Fruit fly (Drosophila melanogaster) whole organism, prepupa: ENCODE data around the gene CG8461.

Experiments
- Blimp-1 ChIP-seq: fragments of 200-800 bp; sonication (Bioruptor generic); optimal IDR thresholded peaks from 3 replicates; lab custom pipeline; 2017; ENCODE audit warnings: missing biosample characterization, missing genetic modification characterization, mild to moderate bottlenecking, moderate library complexity, missing genetic modification reagents
- CG10631 ChIP-seq: fragments of 200-800 bp; sonication (Bioruptor generic); optimal IDR thresholded peaks from 2 replicates; lab custom pipeline; 2016; ENCODE audit warnings: missing biosample characterization, missing genetic modification characterization
- CG10669 ChIP-seq: fragments of 200-800 bp; sonication (Bioruptor generic); optimal IDR thresholded peaks from 3 replicates; lab custom pipeline; 2018; ENCODE audit warnings: missing biosample characterization, mild to moderate bottlenecking, missing genetic modification characterization, moderate library complexity
- CG11294 ChIP-seq: fragments of 200-800 bp; sonication (Bioruptor generic); IDR thresholded peaks from 2 replicates; pipeline ENCODE4 v1.3.6; 2022; ENCODE audit warnings: missing biosample characterization, missing genetic modification characterization
- CG11762 ChIP-seq: fragments of 200-800 bp; sonication (Bioruptor generic); optimal IDR thresholded peaks from 3 replicates; lab custom pipeline; 2016; ENCODE audit warnings: missing biosample characterization, missing genetic modification characterization; ENCODE audit not compliant: insufficient read depth
- CG11902 ChIP-seq: fragments of 200-800 bp; sonication (Bioruptor generic); optimal IDR thresholded peaks from 3 replicates; lab custom pipeline; 2016; ENCODE audit warnings: missing biosample characterization, missing genetic modification characterization
- CG15336 ChIP-seq: fragments of 200-800 bp; sonication (Bioruptor generic); IDR thresholded peaks from 2 replicates; pipeline ENCODE4 v1.3.6; 2022; ENCODE audit warnings: missing biosample characterization, missing genetic modification characterization
- CG1621 ChIP-seq: fragments of 200-800 bp; sonication (Bioruptor generic); optimal IDR thresholded peaks from 3 replicates; lab custom pipeline; 2018; ENCODE audit warnings: missing biosample characterization, mild to moderate bottlenecking, missing genetic modification characterization
- CG16779 ChIP-seq: fragments of 200-800 bp; sonication (Bioruptor generic); optimal IDR thresholded peaks from 3 replicates; lab custom pipeline; 2017; ENCODE audit warnings: missing biosample characterization, mild to moderate bottlenecking, missing genetic modification characterization
- CG3032 ChIP-seq: fragments of 200-800 bp; optimal IDR thresholded peaks from 2 replicates; lab custom pipeline; 2019; ENCODE audit warnings: missing biosample characterization, mild to moderate bottlenecking, missing genetic modification characterization, moderate library complexity
- CG31627 ChIP-seq: fragments of 200-800 bp; sonication (Bioruptor generic); optimal IDR thresholded peaks from 3 replicates; lab custom pipeline; 2016; ENCODE audit warnings: missing biosample characterization, missing genetic modification characterization
- CG34406 ChIP-seq: fragments of 200-800 bp; sonication (Bioruptor generic); optimal IDR thresholded peaks from 3 replicates; lab custom pipeline; 2016; ENCODE audit warnings: missing biosample characterization, missing genetic modification characterization
- CG3919 ChIP-seq: fragments of 200-800 bp; sonication (Bioruptor generic); optimal IDR thresholded peaks from 3 replicates; lab custom pipeline; 2016; ENCODE audit warnings: missing biosample characterization, missing genetic modification characterization
- CG4318 ChIP-seq: fragments of 200-800 bp; sonication (Bioruptor generic); optimal IDR thresholded peaks from 3 replicates; lab custom pipeline; 2017; ENCODE audit warnings: missing biosample characterization, mild to moderate bottlenecking, missing genetic modification characterization
- CG6163 ChIP-seq: fragments of 200-800 bp; sonication (Bioruptor generic); IDR thresholded peaks from 3 replicates; pipeline ENCODE4 v1.3.6; 2022; ENCODE audit warnings: missing biosample characterization, missing genetic modification characterization
- CG6276 ChIP-seq: fragments of 200-800 bp; sonication (Bioruptor generic); optimal IDR thresholded peaks from 2 replicates; lab custom pipeline; 2017; ENCODE audit warnings: missing biosample characterization, mild to moderate bottlenecking, missing genetic modification characterization
- CG6808 ChIP-seq: fragments of 200-800 bp; sonication (Bioruptor generic); optimal IDR thresholded peaks from 3 replicates; lab custom pipeline; 2017; ENCODE audit warnings: missing biosample characterization, missing genetic modification characterization, mild to moderate bottlenecking, moderate library complexity, missing genetic modification reagents
- CG6854 ChIP-seq: fragments of 200-800 bp; sonication (Bioruptor generic); optimal IDR thresholded peaks from 2 replicates; lab custom pipeline; 2017; ENCODE audit warnings: missing biosample characterization, mild to moderate bottlenecking, missing genetic modification characterization
- CG7368 ChIP-seq: fragments of 200-800 bp; sonication (Bioruptor generic); optimal IDR thresholded peaks from 3 replicates; lab custom pipeline; 2016; ENCODE audit warnings: missing biosample characterization, missing genetic modification characterization
- CG8119 ChIP-seq: fragments of 200-800 bp; sonication (Bioruptor generic); IDR thresholded peaks from 3 replicates; pipeline ENCODE4 v1.3.6; 2022; ENCODE audit warnings: missing biosample characterization, missing genetic modification characterization
- CG8319 ChIP-seq: fragments of 200-800 bp; sonication (Bioruptor generic); optimal IDR thresholded peaks from 3 replicates; lab custom pipeline; 2016; ENCODE audit warnings: missing biosample characterization, missing genetic modification characterization
- CG8632 ChIP-seq: fragments of 200-800 bp; sonication (Bioruptor generic); optimal IDR thresholded peaks from 3 replicates; lab custom pipeline; 2016; ENCODE audit warnings: missing biosample characterization, missing genetic modification characterization
- CG9139 ChIP-seq: fragments of 200-800 bp; sonication (Bioruptor generic); optimal IDR thresholded peaks from 3 replicates; lab custom pipeline; 2017; ENCODE audit warnings: missing biosample characterization, mild to moderate bottlenecking, missing genetic modification characterization
- Eip75B ChIP-seq: fragments of 200-800 bp; sonication (Bioruptor generic); optimal IDR thresholded peaks from 3 replicates; lab custom pipeline; 2016; ENCODE audit warnings: missing biosample characterization, missing genetic modification characterization
- Eip93F ChIP-seq: fragments of 200-800 bp; sonication (Bioruptor generic); optimal IDR thresholded peaks from 2 replicates; lab custom pipeline; 2016; ENCODE audit warnings: missing biosample characterization, mild to moderate bottlenecking, missing genetic modification characterization
- Ets21C ChIP-seq: fragments of 200-800 bp; sonication (Bioruptor generic); optimal IDR thresholded peaks from 3 replicates; lab custom pipeline; 2016; ENCODE audit warnings: missing biosample characterization, missing genetic modification characterization
- Gug ChIP-seq: fragments of 200-800 bp; sonication (Bioruptor generic); IDR thresholded peaks from 2 replicates; pipeline ENCODE4 v1.3.6; 2022; ENCODE audit warnings: missing biosample characterization, missing genetic modification characterization
- Hr38 ChIP-seq: sonication (Bioruptor generic); optimal IDR thresholded peaks from 2 replicates; lab custom pipeline; 2016; ENCODE audit warnings: missing biosample characterization, missing genetic modification characterization
- Hr39 ChIP-seq: fragments of 200-800 bp; sonication (Bioruptor generic); optimal IDR thresholded peaks from 2 replicates; lab custom pipeline; 2016; ENCODE audit warnings: missing biosample characterization, missing genetic modification characterization
- Hr4 ChIP-seq: fragments of 200-800 bp; sonication (Bioruptor generic); optimal IDR thresholded peaks from 3 replicates; lab custom pipeline; 2016; ENCODE audit warnings: missing biosample characterization, missing genetic modification characterization
- Lpt ChIP-seq: fragments of 200-800 bp; sonication (Bioruptor generic); optimal IDR thresholded peaks from 3 replicates; lab custom pipeline; 2016; ENCODE audit warnings: missing biosample characterization, missing genetic modification characterization
- OdsH ChIP-seq: fragments of 200-800 bp; sonication (Bioruptor generic); optimal IDR thresholded peaks from 3 replicates; lab custom pipeline; 2016; ENCODE audit warnings: missing biosample characterization, missing genetic modification characterization
- Smox ChIP-seq: fragments of 200-800 bp; sonication (Bioruptor generic); optimal IDR thresholded peaks from 3 replicates; lab custom pipeline; 2016; ENCODE audit warnings: missing biosample characterization, missing genetic modification characterization
- Sox15 ChIP-seq: fragments of 200-800 bp; sonication (Bioruptor generic); optimal IDR thresholded peaks from 3 replicates; lab custom pipeline; 2016; ENCODE audit warnings: missing biosample characterization, missing genetic modification characterization
- achi ChIP-seq: fragments of 200-800 bp; sonication (Bioruptor generic); optimal IDR thresholded peaks from 3 replicates; lab custom pipeline; 2016; ENCODE audit warnings: missing biosample characterization, missing genetic modification characterization
- acj6 ChIP-seq: fragments of 200-800 bp; sonication (Bioruptor generic); optimal IDR thresholded peaks from 3 replicates; lab custom pipeline; 2016; ENCODE audit warnings: missing biosample characterization, missing genetic modification characterization
- eg ChIP-seq: fragments of 200-800 bp; sonication (Bioruptor generic); IDR thresholded peaks from 3 replicates; pipeline ENCODE4 v1.3.6; 2022; ENCODE audit warnings: missing biosample characterization, missing genetic modification characterization
- esn ChIP-seq: fragments of 200-800 bp; sonication (Bioruptor generic); optimal IDR thresholded peaks from 2 replicates; lab custom pipeline; 2016; ENCODE audit warnings: missing biosample characterization, mild to moderate bottlenecking, missing genetic modification characterization, moderate library complexity
- fd59A ChIP-seq: fragments of 200-800 bp; sonication (Bioruptor generic); optimal IDR thresholded peaks from 2 replicates; lab custom pipeline; 2017; ENCODE audit warnings: missing biosample characterization, mild to moderate bottlenecking, missing genetic modification characterization, missing genetic modification reagents
- fd85E ChIP-seq: fragments of 200-800 bp; sonication (Bioruptor generic); optimal IDR thresholded peaks from 3 replicates; lab custom pipeline; 2016; ENCODE audit warnings: missing biosample characterization, missing genetic modification characterization
- fkh ChIP-seq: fragments of 200-800 bp; sonication (Bioruptor generic); optimal IDR thresholded peaks from 3 replicates; lab custom pipeline; 2017; ENCODE audit warnings: missing biosample characterization, mild to moderate bottlenecking, missing genetic modification characterization, moderate library complexity
- lz ChIP-seq: fragments of 200-800 bp; sonication (Bioruptor generic); optimal IDR thresholded peaks from 3 replicates; lab custom pipeline; 2016; ENCODE audit warnings: missing biosample characterization, missing genetic modification characterization
- net ChIP-seq: fragments of 200-800 bp; sonication (Bioruptor generic); optimal IDR thresholded peaks from 3 replicates; lab custom pipeline; 2016; ENCODE audit warnings: missing biosample characterization, missing genetic modification characterization
- pdm3 ChIP-seq: fragments of 200-800 bp; sonication (Bioruptor generic); optimal IDR thresholded peaks from 3 replicates; lab custom pipeline; 2016; ENCODE audit warnings: missing biosample characterization, missing genetic modification characterization
- ss ChIP-seq, 2 experiments: fragments of 200-800 bp; sonication (Bioruptor generic); optimal IDR thresholded peaks; 2 replicates in 1 of 2; 3 replicates in 1 of 2; lab custom pipeline; 2017 to 2018; ENCODE audit warnings: mild to moderate bottlenecking in 2 of 2, missing biosample characterization in 2 of 2, missing genetic modification characterization in 2 of 2, moderate library complexity in 1 of 2
- svp ChIP-seq: fragments of 200-800 bp; sonication (Bioruptor generic); peaks from one replicate; lab custom pipeline; 2016; ENCODE audit warnings: missing biosample characterization, missing genetic modification characterization
- topi ChIP-seq: fragments of 200-800 bp; sonication (Bioruptor generic); optimal IDR thresholded peaks from 3 replicates; lab custom pipeline; 2016; ENCODE audit warnings: missing biosample characterization, missing genetic modification characterization
- vri ChIP-seq: fragments of 200-800 bp; sonication (Bioruptor generic); optimal IDR thresholded peaks from 3 replicates; lab custom pipeline; 2016; ENCODE audit warnings: missing biosample characterization, mild to moderate bottlenecking, missing genetic modification characterization

CG8461 gene

DNA sequence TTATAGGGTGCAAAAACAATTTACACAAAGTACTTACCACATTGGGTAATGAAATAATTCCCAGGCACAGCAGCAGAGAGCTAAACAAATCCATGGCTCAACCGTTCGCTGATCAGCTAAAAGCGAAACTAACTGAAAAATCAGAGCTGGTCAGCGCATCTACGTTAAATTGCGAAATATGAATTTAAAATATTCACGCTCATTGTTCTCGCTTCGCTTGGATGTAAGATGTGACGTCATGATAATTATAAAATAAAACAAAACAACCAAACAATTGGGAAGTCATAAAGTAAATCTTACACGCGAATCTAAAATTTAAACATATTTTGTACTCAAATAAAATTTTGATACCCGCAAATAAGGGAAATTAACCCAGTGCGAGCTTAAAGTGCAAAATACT is 46.5 kb upstream of the CG8461 start, which contains the start of gene CG14854:
CG14854 (minus strand) TSS at position 101 of the 400 bp plus-strand sequence.
- no peak for TF ChIP-seq CG9139 (GFP tag; lab: Kevin White, UChicago)
- no peak for TF ChIP-seq esn (GFP tag; lab: Kevin White, UChicago)
- TF ChIP-seq CG1621 (tag; lab: Kevin White, UChicago), result no peak
- TF ChIP-seq CG3032, result no peak
- no peak for TF ChIP-seq fd85E (GFP tag; lab: Kevin White, UChicago)
- TF ChIP-seq OdsH (GFP tag; lab: Kevin White, UChicago), result no peak
- TF ChIP-seq CG15336 (GFP tag; lab: Robert Waterston, UW), result no peak
- no peak for TF ChIP-seq Blimp-1 (GFP tag; lab: Kevin White, UChicago)
- no peak for TF ChIP-seq Eip93F (GFP tag; lab: Kevin White, UChicago)
- no peak for TF ChIP-seq CG16779 (tag; lab: Kevin White, UChicago)
- TF ChIP-seq Hr4, result no peak
- TF ChIP-seq acj6 (GFP tag; lab: Kevin White, UChicago), result no peak
- no peak for TF ChIP-seq CG8119
- TF ChIP-seq CG6163 (GFP tag; lab: Robert Waterston, UW), result no peak
- TF ChIP-seq CG3919 (GFP tag; lab: Kevin White, UChicago), result no peak
- no peak for TF ChIP-seq lz
- no peak for TF ChIP-seq CG11294
- no peak for TF ChIP-seq CG6808

DNA sequence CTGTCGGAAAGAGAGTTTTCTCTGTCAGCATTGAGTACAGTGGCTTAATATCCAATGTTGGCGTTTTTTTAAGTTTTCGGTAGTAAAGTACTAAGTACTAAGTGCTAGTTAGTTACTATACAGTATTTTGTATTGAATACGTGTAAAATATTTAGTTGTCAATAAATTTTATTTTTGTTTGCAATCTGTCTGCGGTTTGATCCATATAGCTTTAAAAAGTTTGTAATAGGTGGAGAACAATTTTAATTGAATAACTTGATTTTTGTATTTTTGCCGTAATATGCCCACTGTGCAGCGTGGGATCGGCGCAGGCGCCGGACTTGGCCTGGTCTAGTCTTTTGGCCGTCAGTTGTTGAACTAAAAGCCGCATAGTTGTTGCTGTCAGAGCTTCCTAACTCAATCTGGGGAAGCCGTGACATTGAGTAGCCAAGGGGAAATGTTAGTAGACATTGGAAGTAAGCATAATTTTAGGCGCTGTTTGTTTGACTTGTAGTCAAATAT is 45.0 kb upstream of the CG8461 start:
- TF ChIP-seq CG34406, result peak; percentile 51
- TF ChIP-seq CG6854 (GFP tag; lab: Kevin White, UChicago), result no peak
- TF ChIP-seq achi (GFP tag; lab: Kevin White, UChicago), result peak; percentile 67
- peak; percentile 49 for TF ChIP-seq CG6808
- TF ChIP-seq Gug (GFP tag; lab: Robert Waterston, UW), result peak; percentile 73
- peak; percentile 37 for TF ChIP-seq fd59A (GFP tag; lab: Kevin White, UChicago)
- TF ChIP-seq Lpt, result peak; percentile 77
- TF ChIP-seq fd85E (GFP tag; lab: Kevin White, UChicago), result no peak
- TF ChIP-seq lz, result peak; percentile 67
- peak; percentile 59 for TF ChIP-seq Eip75B (GFP tag; lab: Kevin White, UChicago)
- peak; percentile 28 for TF ChIP-seq Hr39 (GFP tag; lab: Kevin White, UChicago)
- TF ChIP-seq CG11902 (GFP tag; lab: Kevin White, UChicago), result no peak
- peak in 1 of 2 experiments; percentile 69 for TF ChIP-seq ss (GFP tag; optimal IDR thresholded peaks at IDR 0.05; lab: Kevin White, UChicago)
- peak; percentile 66 for TF ChIP-seq net (GFP tag; lab: Kevin White, UChicago)
- peak; percentile 79 for TF ChIP-seq CG6276
- peak; percentile 30 for TF ChIP-seq CG8632
- TF ChIP-seq CG8119, result peak; percentile 89
- TF ChIP-seq Eip93F (GFP tag; lab: Kevin White, UChicago), result no peak
- no peak for TF ChIP-seq CG8319 (GFP tag; lab: Kevin White, UChicago)
- TF ChIP-seq svp (GFP tag; lab: Kevin White, UChicago), result peak; percentile 84
- TF ChIP-seq eg (GFP tag; lab: Robert Waterston, UW), result peak; percentile 81
- peak; percentile 46 for TF ChIP-seq Smox (GFP tag; lab: Kevin White, UChicago)
- no peak for TF ChIP-seq vri (GFP tag; lab: Kevin White, UChicago)
- peak; percentile 61 for TF ChIP-seq CG10631
- TF ChIP-seq pdm3 (GFP tag; lab: Kevin White, UChicago), result peak; percentile 79
- TF ChIP-seq CG7368 (GFP tag; lab: Kevin White, UChicago), result peak; percentile 34
- peak; percentile 48 for TF ChIP-seq CG11762
- peak; percentile 58 for TF ChIP-seq CG16779 (tag; lab: Kevin White, UChicago)
- TF ChIP-seq CG1621 (tag; lab: Kevin White, UChicago), result peak; percentile 52
- TF ChIP-seq Hr4, result peak; percentile 92
- no peak for TF ChIP-seq Hr38 (GFP tag; lab: Kevin White, UChicago)
- peak; percentile 65 for TF ChIP-seq OdsH (GFP tag; lab: Kevin White, UChicago)
- TF ChIP-seq CG31627, result peak; percentile 48
- peak; percentile 15 for TF ChIP-seq Ets21C
- TF ChIP-seq esn (GFP tag; lab: Kevin White, UChicago), result peak; percentile 59
- peak; percentile 72 for TF ChIP-seq CG10669 (GFP tag; lab: Kevin White, UChicago)
- TF ChIP-seq CG3032, result peak; percentile 58
- TF ChIP-seq fkh, result peak; percentile 76
- TF ChIP-seq Sox15 (GFP tag; lab: Kevin White, UChicago), result peak; percentile 32
- TF ChIP-seq CG11294, result peak; percentile 59; the same call in 1 of the 2 replicates
- TF ChIP-seq topi (GFP tag; lab: Kevin White, UChicago), result peak; percentile 61
- TF ChIP-seq acj6 (GFP tag; lab: Kevin White, UChicago), result peak; percentile 61
- TF ChIP-seq CG4318 (GFP tag; lab: Kevin White, UChicago), result peak; percentile 86
- peak; percentile 76; the same call in 2 of the 3 replicates for TF ChIP-seq CG6163 (GFP tag; lab: Robert Waterston, UW)
